Fruit fly (Drosophila melanogaster) whole organism: ENCODE measurements around the gene CG32119.

Experiments
- EcR ChIP-seq, 2 experiments: fragments of >200 bp; optimal IDR thresholded peaks; 2 replicates each; lab custom pipeline; 2017; ENCODE audit warnings: missing biosample characterization in 2 of 2, missing genetic modification characterization in 2 of 2, missing genetic modification reagents in 2 of 2
- pan ChIP-seq: fragments of >200 bp; optimal IDR thresholded peaks from 2 replicates; lab custom pipeline; 2017
- psq ChIP-seq: fragments of >200 bp; optimal IDR thresholded peaks from 2 replicates; lab custom pipeline; 2017

DNA sequence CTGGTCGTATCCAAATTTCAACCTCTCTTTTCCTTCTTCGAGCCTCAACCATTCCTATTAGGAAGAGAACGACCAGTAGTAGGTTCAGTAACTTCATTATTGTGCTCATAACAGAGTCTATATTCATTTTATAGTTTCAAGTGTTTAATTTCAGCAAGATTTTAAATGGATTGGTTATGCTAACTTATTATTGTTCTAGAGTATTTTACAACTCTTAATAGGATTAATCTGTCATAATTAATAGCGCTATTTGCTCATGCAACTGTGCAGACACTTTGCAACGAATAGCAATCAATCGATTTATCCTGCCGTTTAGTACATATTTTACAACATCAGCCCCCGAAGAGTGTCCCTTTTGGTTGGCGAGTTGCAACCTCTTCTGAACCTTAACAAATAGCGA is 48.3 kb upstream of the CG32119 start, which contains the start of gene Sfp70A4:
- TF ChIP-seq EcR (GFP tag; optimal IDR thresholded peaks at IDR 0.05; lab: Kevin White, UChicago) (no peak), psq (lab: Kevin White, UChicago) (no peak), pan (lab: Kevin White, UChicago) (no peak)
